Fruit fly (Drosophila melanogaster) whole organism, wandering third instar larva: ENCODE results near the gene CG7386.

Source experiments
- Abd-B ChIP-seq: fragments of >200 bp; optimal IDR thresholded peaks from 2 replicates; lab custom pipeline; 2017; ENCODE audit warnings: missing biosample characterization, missing genetic modification characterization
- CG32264 ChIP-seq: fragments of 200-800 bp; sonication (Bioruptor generic); optimal IDR thresholded peaks from 2 replicates; lab custom pipeline; 2016; ENCODE audit warnings: missing biosample characterization, missing genetic modification characterization
- CG9705 ChIP-seq: fragments of 200-800 bp; sonication (Bioruptor generic); optimal IDR thresholded peaks from 2 replicates; lab custom pipeline; 2018; ENCODE audit warnings: missing biosample characterization, mild to moderate bottlenecking, missing genetic modification characterization
- CrebA ChIP-seq: fragments of 200-800 bp; sonication (Bioruptor generic); optimal IDR thresholded peaks from 2 replicates; lab custom pipeline; 2016; ENCODE audit warnings: missing biosample characterization, mild to moderate bottlenecking, missing genetic modification characterization, borderline replicate concordance
- Dfd ChIP-seq: fragments of >200 bp; optimal IDR thresholded peaks from 2 replicates; lab custom pipeline; 2017; ENCODE audit warnings: missing biosample characterization, missing genetic modification characterization
- Dif ChIP-seq: fragments of 200-275, 200-300 bp; sonication (Bioruptor generic); optimal IDR thresholded peaks from 2 replicates; lab custom pipeline; 2018; ENCODE audit warnings: missing biosample characterization, missing genetic modification characterization; ENCODE audit not compliant: partially characterized antibody
- GATAd ChIP-seq: sonication (Bioruptor generic); optimal IDR thresholded peaks from 2 replicates; lab custom pipeline; 2016; ENCODE audit warnings: missing biosample characterization, missing genetic modification characterization
- HLH106 ChIP-seq: fragments of 200-800 bp; optimal IDR thresholded peaks from 3 replicates; lab custom pipeline; 2019; ENCODE audit warnings: missing biosample characterization, mild to moderate bottlenecking, missing genetic modification characterization, moderate library complexity
- Hnf4 ChIP-seq: fragments of 200-800 bp; sonication (Bioruptor generic); optimal IDR thresholded peaks from 2 replicates; lab custom pipeline; 2016; ENCODE audit warnings: missing biosample characterization, mild to moderate bottlenecking, missing genetic modification characterization
- Hr78 ChIP-seq: fragments of >200 bp; optimal IDR thresholded peaks from 2 replicates; lab custom pipeline; 2017; ENCODE audit warnings: missing biosample characterization, missing genetic modification characterization
- Hr83 ChIP-seq: fragments of 200-300 bp; sonication (Bioruptor generic); optimal IDR thresholded peaks from 2 replicates; lab custom pipeline; 2016; ENCODE audit warnings: missing biosample characterization, mild to moderate bottlenecking, missing genetic modification characterization, moderate library complexity; ENCODE audit not compliant: poor library complexity, severe bottlenecking
- Jra ChIP-seq: sonication (Bioruptor generic); optimal IDR thresholded peaks from 2 replicates; lab custom pipeline; 2016; ENCODE audit warnings: missing biosample characterization, missing genetic modification characterization
- Mio ChIP-seq: sonication (Bioruptor generic); optimal IDR thresholded peaks from 2 replicates; lab custom pipeline; 2016; ENCODE audit warnings: missing biosample characterization, missing genetic modification characterization
- Myc ChIP-seq: fragments of >200 bp; optimal IDR thresholded peaks from 2 replicates; lab custom pipeline; 2017
- N ChIP-seq: fragments of >200 bp; optimal IDR thresholded peaks from 2 replicates; lab custom pipeline; 2018; ENCODE audit warnings: missing biosample characterization, missing external identifiers, missing genetic modification characterization
- OdsH ChIP-seq: fragments of 200-800 bp; sonication (Bioruptor generic); optimal IDR thresholded peaks from 2 replicates; lab custom pipeline; 2016; ENCODE audit warnings: missing biosample characterization, mild to moderate bottlenecking, missing genetic modification characterization
- Rel ChIP-seq, 2 experiments: fragments of 200-800 bp; sonication (Bioruptor generic) in 1 of 2; optimal IDR thresholded peaks; 2 replicates in 1 of 2; 3 replicates in 1 of 2; lab custom pipeline; 2016 to 2019; ENCODE audit warnings: mild to moderate bottlenecking in 2 of 2, missing biosample characterization in 2 of 2, missing genetic modification characterization in 2 of 2, moderate library complexity in 1 of 2
- Sp1 ChIP-seq: fragments of 200-800 bp; sonication (Bioruptor generic); optimal IDR thresholded peaks from 3 replicates; lab custom pipeline; 2019; ENCODE audit warnings: missing biosample characterization, mild to moderate bottlenecking, missing genetic modification characterization, moderate library complexity
- Vsx2 ChIP-seq: fragments of 200-300, 225-300 bp; sonication (Bioruptor generic); optimal IDR thresholded peaks from 2 replicates; lab custom pipeline; 2018; ENCODE audit warnings: missing biosample characterization, missing genetic modification characterization; ENCODE audit not compliant: partially characterized antibody
- br ChIP-seq: fragments of 200-800 bp; sonication (Bioruptor generic); optimal IDR thresholded peaks from 2 replicates; lab custom pipeline; 2016; ENCODE audit warnings: missing biosample characterization, missing genetic modification characterization
- brk ChIP-seq: fragments of 200-800 bp; sonication (Bioruptor generic); optimal IDR thresholded peaks from 2 replicates; lab custom pipeline; 2016; ENCODE audit warnings: missing biosample characterization, mild to moderate bottlenecking, missing genetic modification characterization
- dl ChIP-seq, 2 experiments: fragments of 175-275, 200-275 bp in 1 of 2; fragments of 200-275 bp in 1 of 2; sonication (Bioruptor generic); optimal IDR thresholded peaks; lab custom pipeline; 2018; ENCODE audit warnings: mild to moderate bottlenecking in 2 of 2, missing biosample characterization in 2 of 2, missing genetic modification characterization in 2 of 2, moderate library complexity in 2 of 2; ENCODE audit not compliant: partially characterized antibody in 2 of 2, insufficient read depth in 1 of 2
- dmrt93B ChIP-seq: fragments of 200-800 bp; sonication (Bioruptor generic); optimal IDR thresholded peaks from 2 replicates; lab custom pipeline; 2018; ENCODE audit warnings: missing biosample characterization, mild to moderate bottlenecking, missing genetic modification characterization
- dsf ChIP-seq: sonication (Bioruptor generic); optimal IDR thresholded peaks from 2 replicates; lab custom pipeline; 2016; ENCODE audit warnings: missing biosample characterization, missing genetic modification characterization, borderline replicate concordance
- ey ChIP-seq: fragments of 200-800 bp; sonication (Bioruptor generic); optimal IDR thresholded peaks from 2 replicates; lab custom pipeline; 2016; ENCODE audit warnings: missing biosample characterization, missing genetic modification characterization
- foxo ChIP-seq, 2 experiments: fragments of 200-800 bp; sonication (Bioruptor generic); optimal IDR thresholded peaks; 2 replicates in 1 of 2; 3 replicates in 1 of 2; lab custom pipeline; 2016 to 2017; ENCODE audit warnings: missing biosample characterization in 2 of 2, missing genetic modification characterization in 2 of 2
- fru ChIP-seq: fragments of 200-800 bp; sonication (Bioruptor generic); optimal IDR thresholded peaks from 3 replicates; lab custom pipeline; 2016; ENCODE audit warnings: missing biosample characterization, mild to moderate bottlenecking, missing genetic modification characterization
- h ChIP-seq: fragments of 200-800 bp; sonication (Bioruptor generic); optimal IDR thresholded peaks from 3 replicates; lab custom pipeline; 2016; ENCODE audit warnings: missing biosample characterization, mild to moderate bottlenecking, missing genetic modification characterization
- jim ChIP-seq: fragments of 175-275, 200-325 bp; sonication (Bioruptor generic); optimal IDR thresholded peaks from 2 replicates; lab custom pipeline; 2016; ENCODE audit warnings: missing biosample characterization, mild to moderate bottlenecking, missing genetic modification characterization
- lola ChIP-seq: fragments of >200 bp; optimal IDR thresholded peaks from 2 replicates; lab custom pipeline; 2017; ENCODE audit warnings: missing biosample characterization, missing genetic modification characterization
- pan ChIP-seq: fragments of >200 bp; optimal IDR thresholded peaks from 2 replicates; lab custom pipeline; 2017
- psq ChIP-seq: fragments of 200-800 bp; sonication (Bioruptor generic); optimal IDR thresholded peaks from 3 replicates; lab custom pipeline; 2017; ENCODE audit warnings: missing biosample characterization, mild to moderate bottlenecking, missing genetic modification characterization, moderate library complexity
- rgr ChIP-seq: fragments of 200-800 bp; sonication (Bioruptor generic); optimal IDR thresholded peaks from 3 replicates; lab custom pipeline; 2016; ENCODE audit warnings: missing biosample characterization, mild to moderate bottlenecking, missing genetic modification characterization
- sage ChIP-seq: fragments of 200-800 bp; sonication (Bioruptor generic); optimal IDR thresholded peaks from 2 replicates; lab custom pipeline; 2016; ENCODE audit warnings: missing biosample characterization, mild to moderate bottlenecking, missing genetic modification characterization
- sv ChIP-seq: fragments of 200-800 bp; sonication (Bioruptor generic); optimal IDR thresholded peaks from 3 replicates; lab custom pipeline; 2016; ENCODE audit warnings: missing biosample characterization, missing genetic modification characterization
- tai ChIP-seq: sonication (Bioruptor generic); optimal IDR thresholded peaks from 2 replicates; lab custom pipeline; 2016; ENCODE audit warnings: missing biosample characterization, missing genetic modification characterization
- usp ChIP-seq: fragments of >200 bp; optimal IDR thresholded peaks from 2 replicates; lab custom pipeline; 2017; ENCODE audit warnings: missing biosample characterization, missing genetic modification characterization
- woc ChIP-seq: sonication (Bioruptor generic); optimal IDR thresholded peaks from 2 replicates; lab custom pipeline; 2016; ENCODE audit warnings: missing biosample characterization, mild to moderate bottlenecking, missing genetic modification characterization

CG7386 gene

dm6 chr3L:6184884-6185438 is 4.6 kb upstream of the CG7386 start, which contains the start of the genes D19B and CG43293:
D19B (minus strand) TSS chr3L:6184920.
CG43293 (plus strand) TSS chr3L:6185189.
- TF ChIP-seq dl (GFP tag; optimal IDR thresholded peaks at IDR 0.05; lab: Kevin White, UChicago; ENCODE audit: insufficient read depth in 1 of 2, partially characterized antibody in 2 of 2) (no peak), dsf (GFP tag; lab: Kevin White, UChicago) (no peak), woc (GFP tag; lab: Kevin White, UChicago) (peak; percentile 91), foxo (GFP tag; optimal IDR thresholded peaks at IDR 0.05; lab: Kevin White, UChicago) (peak in 1 of 2 experiments; percentile 91), Vsx2 (GFP tag; lab: Kevin White, UChicago) (no peak), Hr83 (GFP tag; lab: Kevin White, UChicago) (peak; percentile 99), ey (GFP tag; lab: Kevin White, UChicago) (peak; percentile 80), sv (GFP tag; lab: Kevin White, UChicago) (peak; percentile 79), HLH106 (tag; lab: Kevin White, UChicago) (peak; percentile 77), OdsH (peak; percentile 81), Rel (GFP tag; optimal IDR thresholded peaks at IDR 0.05; lab: Kevin White, UChicago) (no peak), Rel (tag; optimal IDR thresholded peaks at IDR 0.05; lab: Kevin White, UChicago) (peak; percentile 92), CG32264 (GFP tag; lab: Kevin White, UChicago) (peak; percentile 54), usp (no peak), sage (GFP tag; lab: Kevin White, UChicago) (no peak), lola (GFP tag; lab: Kevin White, UChicago) (no peak), psq (GFP tag; lab: Kevin White, UChicago) (peak; percentile 85), brk (no peak), Sp1 (peak; percentile 74), Abd-B (no peak), tai (GFP tag; lab: Kevin White, UChicago) (no peak), CrebA (GFP tag; lab: Kevin White, UChicago) (no peak), fru (GFP tag; lab: Kevin White, UChicago) (peak; percentile 80), Dfd (GFP tag; lab: Kevin White, UChicago) (no peak), dmrt93B (GFP tag; lab: Kevin White, UChicago) (peak; percentile 47), Myc (lab: Kevin White, UChicago) (peak; percentile 78), GATAd (peak; percentile 70), jim (GFP tag; lab: Kevin White, UChicago) (peak; percentile 96), Mio (GFP tag; lab: Kevin White, UChicago) (peak; percentile 3), Hnf4 (GFP tag; lab: Kevin White, UChicago) (no peak), rgr (peak; percentile 93), N (GFP tag; lab: Kevin White, UChicago) (no peak), pan (no peak), h (peak; percentile 87), Dif (peak; percentile 60), Hr78 (GFP tag; lab: Kevin White, UChicago) (no peak), CG9705 (GFP tag; lab: Kevin White, UChicago) (peak; percentile 52), br (GFP tag; lab: Kevin White, UChicago) (peak; percentile 82), Jra (GFP tag; lab: Kevin White, UChicago) (no peak)
- TF ChIP-seq, all 38 proteins: peak for 22

- TF ChIP-seq dsf (GFP tag; lab: Kevin White, UChicago) (peak; percentile 55), Hnf4 (GFP tag; lab: Kevin White, UChicago) (peak; percentile 73), Hr83 (GFP tag; lab: Kevin White, UChicago) (peak; percentile 34), CG9705 (GFP tag; lab: Kevin White, UChicago) (peak; percentile 82), Sp1 (peak; percentile 83), Jra (GFP tag; lab: Kevin White, UChicago) (peak; percentile 54), Rel (GFP tag; optimal IDR thresholded peaks at IDR 0.05; lab: Kevin White, UChicago) (no peak), Rel (tag; optimal IDR thresholded peaks at IDR 0.05; lab: Kevin White, UChicago) (peak; percentile 26), CG32264 (GFP tag; lab: Kevin White, UChicago) (no peak), h (peak; percentile 87), ey (GFP tag; lab: Kevin White, UChicago) (peak; percentile 80), sv (GFP tag; lab: Kevin White, UChicago) (peak; percentile 78), fru (GFP tag; lab: Kevin White, UChicago) (no peak), dmrt93B (GFP tag; lab: Kevin White, UChicago) (peak; percentile 84), Dif (no peak), OdsH (peak; percentile 80), HLH106 (tag; lab: Kevin White, UChicago) (peak; percentile 91), Myc (lab: Kevin White, UChicago) (peak; percentile 12), foxo (GFP tag; optimal IDR thresholded peaks at IDR 0.05; lab: Kevin White, UChicago) (peak in 1 of 2 experiments; percentile 88), woc (GFP tag; lab: Kevin White, UChicago) (peak; percentile 88), brk (no peak), psq (GFP tag; lab: Kevin White, UChicago) (peak; percentile 83), pan (no peak), rgr (peak; percentile 86)
Observed at dm6 chr3L:6192822-6193555, 3.4 kb downstream of the CG7386 start, which contains the start of the genes Sf3b6 and Tnpo. Sf3b6 (minus strand) TSS chr3L:6193179. Tnpo (plus strand) TSS chr3L:6193480.
